Fruit fly (Drosophila melanogaster): ENCODE results near the gene hec.

Gene hec

DNA sequence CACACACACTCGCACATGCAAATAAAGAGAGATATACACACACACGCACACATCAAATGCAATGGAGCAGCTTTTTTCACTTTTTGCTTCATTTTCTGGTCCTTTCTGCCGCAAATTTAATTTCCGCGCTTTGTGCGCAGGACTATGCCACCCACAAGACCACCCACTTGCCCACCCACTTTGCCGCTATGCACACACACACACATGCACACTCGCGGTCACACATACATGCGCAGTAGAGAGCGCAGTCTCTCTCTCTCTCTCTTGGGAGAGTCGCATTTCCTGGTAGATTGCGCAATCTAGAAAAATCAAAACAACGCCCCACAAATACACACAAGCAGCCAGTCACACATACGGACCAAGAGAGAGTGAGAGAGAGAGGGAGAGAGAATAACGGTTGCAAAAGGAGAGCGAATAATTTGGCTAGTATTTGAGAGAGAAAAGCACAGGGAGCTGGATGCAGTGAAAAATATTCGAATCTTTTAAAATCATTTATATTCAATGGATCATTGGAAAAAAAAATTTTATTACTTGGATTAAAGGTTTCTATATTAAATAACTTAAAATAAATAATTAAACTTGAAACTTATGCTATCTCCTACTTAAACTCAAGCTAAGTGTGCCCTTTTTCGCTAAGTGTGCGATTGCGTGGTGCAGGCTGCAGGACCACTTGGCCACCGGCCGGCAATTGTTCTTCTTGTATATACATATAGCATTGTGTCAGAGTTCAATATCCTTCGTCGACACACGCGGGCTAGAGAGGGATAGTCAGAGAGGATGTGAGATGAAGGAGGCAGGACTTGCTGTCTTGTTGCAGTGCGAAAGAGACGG lies 31.6 kb downstream of the hec start (continued):
- TF ChIP-seq D19A (tag; optimal IDR thresholded peaks at IDR 0.05) (peak; percentile 66), CG11085 (GFP tag; IDR thresholded peaks at IDR 0.05) (peak; percentile 57; the same call in 1 of the 2 replicates), org-1 (GFP tag; optimal IDR thresholded peaks at IDR 0.05) (peak; percentile 56), oc (tag; optimal IDR thresholded peaks at IDR 0.05) (no peak), bab2 (GFP tag; optimal IDR thresholded peaks at IDR 0.05) (no peak), CG9609 (GFP tag; optimal IDR thresholded peaks at IDR 0.05) (no peak), CG10462 (GFP tag; optimal IDR thresholded peaks at IDR 0.05) (peak; percentile 45), CG6254 (GFP tag; optimal IDR thresholded peaks at IDR 0.05) (no peak), crol (GFP tag; IDR thresholded peaks at IDR 0.05) (0 out of 2 replicates have a peak, but pooled peaks have one; percentile 25), sug (tag; optimal IDR thresholded peaks at IDR 0.05) (peak; percentile 48), Six4 (GFP tag; optimal IDR thresholded peaks at IDR 0.05) (peak; percentile 0), CG4424 (GFP tag; optimal IDR thresholded peaks at IDR 0.05) (peak; percentile 38), unc-4 (GFP tag; IDR thresholded peaks at IDR 0.05; ENCODE audit: partially characterized antibody) (no peak), prd (optimal IDR thresholded peaks at IDR 0.05) (no peak), prd (GFP tag; IDR thresholded peaks at IDR 0.05) (peak; percentile 86), CG8478 (optimal IDR thresholded peaks at IDR 0.05) (no peak), Dfd (GFP tag; optimal IDR thresholded peaks at IDR 0.05) (no peak), CG11560 (tag; IDR thresholded peaks at IDR 0.05) (no peak), slou (GFP tag; optimal IDR thresholded peaks at IDR 0.05) (no peak), CG8388 (GFP tag; optimal IDR thresholded peaks at IDR 0.05) (peak; percentile 50), Hmr (GFP tag; optimal IDR thresholded peaks at IDR 0.05) (peak; percentile 60), Trl (optimal IDR thresholded peaks at IDR 0.05) (peak; percentile 79 to 81), Trl (GFP tag; optimal IDR thresholded peaks at IDR 0.05) (no peak), peb (GFP tag; IDR thresholded peaks at IDR 0.05) (peak; percentile 66), gro (GFP tag; optimal IDR thresholded peaks at IDR 0.05) (no peak), h (optimal IDR thresholded peaks at IDR 0.05) (no peak), toy (GFP tag; IDR thresholded peaks at IDR 0.05) (no peak), ato (GFP tag; IDR thresholded peaks at IDR 0.05; ENCODE audit: partially characterized antibody) (no peak), H15 (GFP tag; IDR thresholded peaks at IDR 0.05) (0 out of 3 replicates have a peak, but pooled peaks have one; percentile 51), vfl (GFP tag; optimal IDR thresholded peaks at IDR 0.05) (no peak), B-H2 (GFP tag; optimal IDR thresholded peaks at IDR 0.05) (no peak), CG9876 (GFP tag; optimal IDR thresholded peaks at IDR 0.05) (no peak), en (GFP tag; optimal IDR thresholded peaks at IDR 0.05) (no peak), CG15269 (tag; optimal IDR thresholded peaks at IDR 0.05) (peak; percentile 46), Dad (GFP tag; optimal IDR thresholded peaks at IDR 0.05) (no peak), CG7372 (GFP tag; IDR thresholded peaks at IDR 0.05) (peak; percentile 62; the same call in 1 of the 2 replicates), nau (GFP tag; optimal IDR thresholded peaks at IDR 0.05) (no peak), fd64A (GFP tag; optimal IDR thresholded peaks at IDR 0.05) (no peak), CG43689 (GFP tag; IDR thresholded peaks at IDR 0.05) (no peak), CG6854 (GFP tag; optimal IDR thresholded peaks at IDR 0.05) (peak; percentile 35), nmo (GFP tag; optimal IDR thresholded peaks at IDR 0.05) (peak; percentile 57), cas (GFP tag; IDR thresholded peaks at IDR 0.05) (no peak), btn (GFP tag; optimal IDR thresholded peaks at IDR 0.05) (no peak), caup (GFP tag; optimal IDR thresholded peaks at IDR 0.05; ENCODE audit: severe bottlenecking) (peak; percentile 37), CG6272 (GFP tag; IDR thresholded peaks at IDR 0.05) (peak; percentile 65; the same call in 1 of the 2 replicates), Dll (GFP tag; IDR thresholded peaks at IDR 0.05; ENCODE audit: partially characterized antibody) (no peak), Hand (GFP tag; optimal IDR thresholded peaks at IDR 0.05) (peak; percentile 48), CG11696 (GFP tag; IDR thresholded peaks at IDR 0.05) (0 out of 2 replicates have a peak, but pooled peaks have one; percentile 21), CG12071 (GFP tag; optimal IDR thresholded peaks at IDR 0.05) (no peak), lbe (GFP tag; optimal IDR thresholded peaks at IDR 0.05) (no peak), Side (GFP tag; optimal IDR thresholded peaks at IDR 0.05) (no peak)

Measured in whole organism, embryonic.